Worm (Caenorhabditis elegans) whole organism, L3 larva: ENCODE measurements around the gene ZC190.4.

ENCODE experiments used
- ama-1 ChIP-seq: fragments of 150-350 bp; optimal IDR thresholded peaks from 2 replicates; lab custom pipeline; 2018
- fkh-10 ChIP-seq: sonication (generic microtip); optimal IDR thresholded peaks from 2 replicates; lab custom pipeline; 2017; ENCODE audit warnings: missing biosample characterization, missing genetic modification reagents, missing genetic modification characterization
- nfya-1 ChIP-seq: sonication (generic microtip); optimal IDR thresholded peaks from 2 replicates; lab custom pipeline; 2017; ENCODE audit warnings: missing genetic modification characterization, mild to moderate bottlenecking, missing compliant biosample characterization, antibody characterized with exemption, moderate library complexity; ENCODE audit not compliant: insufficient read depth
- nhr-237 ChIP-seq: fragments of 150-350 bp; optimal IDR thresholded peaks from 2 replicates; lab custom pipeline; 2014; ENCODE audit warnings: missing biosample characterization, missing genetic modification characterization
- nhr-25 ChIP-seq: sonication (generic microtip); optimal IDR thresholded peaks from 2 replicates; lab custom pipeline; 2017; ENCODE audit warnings: missing biosample characterization, missing genetic modification characterization
- nhr-76 ChIP-seq: fragments of 150-350 bp; sonication (generic microtip); optimal IDR thresholded peaks from 5 replicates; lab custom pipeline; 2014; ENCODE audit warnings: missing biosample characterization, missing genetic modification characterization
- nhr-77 ChIP-seq: fragments of 150-350 bp; optimal IDR thresholded peaks from 2 replicates; lab custom pipeline; 2014; ENCODE audit warnings: missing biosample characterization, missing genetic modification characterization
- skn-1 ChIP-seq: fragments of 150-350 bp; optimal IDR thresholded peaks from 2 replicates; lab custom pipeline; 2014; ENCODE audit warnings: missing biosample characterization, missing genetic modification characterization
- unc-39 ChIP-seq: sonication (generic microtip); optimal IDR thresholded peaks from 4 replicates; lab custom pipeline; 2017; ENCODE audit warnings: missing biosample characterization, missing genetic modification characterization
- unc-62 ChIP-seq: fragments of 150-350 bp; sonication (generic microtip); optimal IDR thresholded peaks from 4 replicates; lab custom pipeline; 2014; ENCODE audit warnings: missing biosample characterization, missing genetic modification reagents, missing genetic modification characterization

- no peak for TF ChIP-seq fkh-10 (GFP tag; lab: Kevin White, UChicago)
- TF ChIP-seq unc-39 = no peak
- TF ChIP-seq unc-62 = no peak
- no peak for TF ChIP-seq nhr-76 (tag; lab: Kevin White, UChicago)
- no peak for TF ChIP-seq skn-1 (tag; lab: Kevin White, UChicago)
- peak; percentile 6 for TF ChIP-seq nhr-25 (tag; lab: Kevin White, UChicago)
- no peak for TF ChIP-seq ama-1 (lab: Kevin White, UChicago)
- no peak for TF ChIP-seq nhr-77 (tag; lab: Kevin White, UChicago)
- TF ChIP-seq nhr-237 = no peak
- no peak for TF ChIP-seq nfya-1 (tag; lab: Kevin White, UChicago)
Measured at ce11 chrV:8657911-8658310, 8.0 kb upstream of the ZC190.4 start.
